Fruit fly (Drosophila melanogaster) whole organism, prepupa: ENCODE results near the gene me31B.

ENCODE experiments used
- Blimp-1 ChIP-seq: fragments of 200-800 bp; sonication (Bioruptor generic); optimal IDR thresholded peaks from 3 replicates; lab custom pipeline; 2017; ENCODE audit warnings: missing biosample characterization, missing genetic modification characterization, mild to moderate bottlenecking, moderate library complexity, missing genetic modification reagents
- Hr38 ChIP-seq: sonication (Bioruptor generic); optimal IDR thresholded peaks from 2 replicates; lab custom pipeline; 2016; ENCODE audit warnings: missing biosample characterization, missing genetic modification characterization
- Sox102F ChIP-seq: fragments of 200-800 bp; sonication (Bioruptor generic); optimal IDR thresholded peaks from 2 replicates; lab custom pipeline; 2016; ENCODE audit warnings: missing biosample characterization, mild to moderate bottlenecking, missing genetic modification characterization
- dsx ChIP-seq: fragments of 200-800 bp; optimal IDR thresholded peaks from 3 replicates; lab custom pipeline; 2019; ENCODE audit warnings: missing biosample characterization, mild to moderate bottlenecking, missing genetic modification characterization, moderate library complexity; ENCODE audit not compliant: poor library complexity, severe bottlenecking

DNA sequence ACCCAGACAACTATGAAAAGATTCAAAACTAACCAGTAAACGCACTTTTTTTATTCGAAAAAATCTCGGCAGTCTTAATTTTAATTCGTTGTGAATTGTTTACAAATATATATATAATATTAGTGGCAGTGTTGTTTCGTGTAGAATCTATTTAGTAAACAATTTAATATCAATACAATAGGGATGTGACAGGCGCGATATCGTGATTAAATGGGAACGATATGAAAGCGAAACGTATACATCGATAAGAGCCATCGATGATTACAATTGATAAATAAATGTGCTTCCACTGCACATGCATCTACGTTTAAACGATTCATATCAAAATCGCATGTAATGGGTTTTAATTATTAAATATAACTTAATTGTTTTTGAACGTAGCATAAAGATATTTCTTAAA is 38.2 kb downstream of the me31B start:
- TF ChIP-seq dsx (GFP tag; lab: Kevin White, UChicago) (no peak), Blimp-1 (GFP tag; lab: Kevin White, UChicago) (no peak), Hr38 (GFP tag; lab: Kevin White, UChicago) (no peak), Sox102F (GFP tag; lab: Kevin White, UChicago) (no peak)
